Worm (Caenorhabditis elegans) whole organism, dauer: ENCODE measurements around the gene F54D10.5.
"Not testable (repeated sequence)": the region's sequence is repeated elsewhere in the genome, so short reads cannot be mapped to it uniquely, and the experiment has no call there.

Experiments
- unc-62 ChIP-seq: sonication (generic microtip); optimal IDR thresholded peaks from 2 replicates; lab custom pipeline; 2017; ENCODE audit warnings: missing biosample characterization, missing genetic modification reagents, missing genetic modification characterization

F54D10.5 gene

ce11 chrII:3771640-3772039, 36.3 kb downstream of the F54D10.5 start:
- TF ChIP-seq unc-62, result no peak

- TF ChIP-seq unc-62, result no peak
These were observed 43.5 kb downstream of the F54D10.5 start, which contains the start of gene srx-112 for ce11 chrII:3764486-3764885. Gene srx-112 (minus strand): TSS chrII:3764586.

ce11 chrII:3761599-3761998, 46.4 kb downstream of the F54D10.5 start, which contains the start of gene T24E12.6:
Gene T24E12.6 (minus strand): TSS chrII:3761699.
- TF ChIP-seq unc-62, result not testable (repeated sequence)

- TF ChIP-seq unc-62, result no peak
These were observed 49.0 kb downstream of the F54D10.5 start, which contains the start of gene T24E12.12 for ce11 chrII:3759010-3759409. Gene T24E12.12 (plus strand): TSS chrII:3759290.

ce11 chrII:3757499-3757898, 50.5 kb downstream of the F54D10.5 start, which contains the start of gene srx-111:
Gene srx-111 (plus strand): TSS chrII:3757799.
- TF ChIP-seq unc-62, result no peak
